Worm (Caenorhabditis elegans) whole organism, L1 larva: ENCODE measurements around the gene Y102A11A.3.

Experiments
- aha-1 ChIP-seq: fragments of 150-350 bp; optimal IDR thresholded peaks from 2 replicates; lab custom pipeline; 2014; ENCODE audit warnings: missing biosample characterization, missing genetic modification characterization
- ceh-82 ChIP-seq, 3 experiments: fragments of 150-350 bp in 1 of 3; sonication (generic microtip) in 2 of 3; optimal IDR thresholded peaks; 2 replicates each; lab custom pipeline; 2014 to 2017; ENCODE audit warnings: missing biosample characterization in 3 of 3, missing genetic modification characterization in 3 of 3
- ces-1 ChIP-seq: fragments of 150-350 bp; optimal IDR thresholded peaks from 2 replicates; lab custom pipeline; 2014; ENCODE audit warnings: missing biosample characterization, missing genetic modification reagents, missing genetic modification characterization
- jun-1 ChIP-seq: fragments of 150-350 bp; optimal IDR thresholded peaks from 2 replicates; lab custom pipeline; 2014; ENCODE audit warnings: missing biosample characterization, missing genetic modification reagents, missing genetic modification characterization
- mdl-1 ChIP-seq, 2 experiments: fragments of 150-350 bp; optimal IDR thresholded peaks; 2 replicates each; lab custom pipeline; 2014 to 2017; ENCODE audit warnings: missing biosample characterization in 2 of 2, missing genetic modification characterization in 2 of 2, inconsistent platforms in 1 of 2
- nhr-11 ChIP-seq: fragments of 150-350 bp; optimal IDR thresholded peaks from 2 replicates; lab custom pipeline; 2014; ENCODE audit warnings: missing biosample characterization, missing genetic modification characterization
- skn-1 ChIP-seq: fragments of 150-350 bp; optimal IDR thresholded peaks from 2 replicates; lab custom pipeline; 2014; ENCODE audit warnings: missing biosample characterization, missing genetic modification characterization
- xbp-1 ChIP-seq: sonication (generic microtip); optimal IDR thresholded peaks from 2 replicates; lab custom pipeline; 2016; ENCODE audit warnings: missing genetic modification characterization, missing compliant biosample characterization
- zag-1 ChIP-seq: fragments of 150-350 bp; optimal IDR thresholded peaks from 2 replicates; lab custom pipeline; 2014; ENCODE audit warnings: missing biosample characterization, missing genetic modification characterization
- zip-4 ChIP-seq: fragments of 200-800 bp; sonication (Bioruptor generic); optimal IDR thresholded peaks from 2 replicates; lab custom pipeline; 2018; ENCODE audit warnings: mild to moderate bottlenecking, missing genetic modification characterization, moderate library complexity, missing compliant biosample characterization

- TF ChIP-seq xbp-1 (no peak), mdl-1 (tag; optimal IDR thresholded peaks at IDR 0.05; lab: Kevin White, UChicago) (no peak), jun-1 (tag; lab: Kevin White, UChicago) (no peak), zag-1 (tag; lab: Kevin White, UChicago) (no peak), nhr-11 (no peak), aha-1 (tag; lab: Kevin White, UChicago) (no peak), ces-1 (GFP tag; lab: Kevin White, UChicago) (no peak), skn-1 (no peak), zip-4 (no peak), ceh-82 (tag; optimal IDR thresholded peaks at IDR 0.05; lab: Kevin White, UChicago) (no peak)
Measured at ce11 chrX:2043224-2043623, 24.3 kb downstream of the Y102A11A.3 start.
